Worm (Caenorhabditis elegans) whole organism, midembryonic: ENCODE results near the gene ugt-50.

ENCODE experiments used
- T22C8.4 ChIP-seq: fragments of 200-800 bp; sonication (Bioruptor generic); IDR thresholded peaks from 2 replicates; pipeline ENCODE4 v1.3.6; 2022; ENCODE audit warnings: missing genetic modification characterization, missing compliant biosample characterization
- klf-2 ChIP-seq: fragments of 200-800 bp; sonication (Bioruptor generic); conservative IDR thresholded peaks from 2 replicates; pipeline ENCODE4 v1.3.6; 2022; ENCODE audit warnings: missing genetic modification reagents, missing genetic modification characterization, missing compliant biosample characterization
- med-1 ChIP-seq: sonication (generic microtip); optimal IDR thresholded peaks from 2 replicates; lab custom pipeline; 2017; ENCODE audit warnings: missing genetic modification characterization, mild to moderate bottlenecking, missing compliant biosample characterization, antibody characterized with exemption, missing genetic modification reagents; ENCODE audit not compliant: insufficient read depth
- ref-1 ChIP-seq: fragments of 200-800 bp; sonication (Bioruptor generic); conservative IDR thresholded peaks from 2 replicates; pipeline ENCODE4 v1.3.6; 2022; ENCODE audit warnings: missing genetic modification reagents, missing genetic modification characterization, missing compliant biosample characterization
- ztf-29 ChIP-seq: fragments of 200-800 bp; sonication (Bioruptor generic); IDR thresholded peaks from 2 replicates; pipeline ENCODE4 v1.3.6; 2022; ENCODE audit warnings: missing genetic modification reagents, missing genetic modification characterization, missing compliant biosample characterization

DNA sequence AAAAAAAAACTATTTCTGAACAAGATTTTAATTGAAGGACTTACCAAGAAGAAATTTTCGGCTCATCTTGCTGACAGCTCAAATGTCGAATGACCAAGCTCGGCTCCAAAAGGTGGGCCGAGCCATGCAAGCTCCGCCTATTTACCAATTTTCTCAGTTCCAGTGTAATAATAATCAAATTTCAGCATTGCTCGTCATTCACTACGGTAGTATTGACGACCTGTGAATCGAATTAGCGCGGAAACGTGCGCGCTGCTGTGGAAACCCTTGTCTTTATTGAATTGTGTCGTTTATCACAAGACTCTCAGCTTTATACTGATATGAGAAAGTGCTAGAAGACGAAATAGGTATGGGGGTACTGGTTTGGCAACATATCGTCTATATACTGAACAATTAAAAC, 27.8 kb upstream of the ugt-50 start, which contains the start of gene nlp-76:
- TF ChIP-seq T22C8.4 (GFP tag; lab: Robert Waterston, UW) (no peak), ztf-29 (GFP tag; lab: Robert Waterston, UW) (no peak), klf-2 (GFP tag; lab: Robert Waterston, UW) (no peak), ref-1 (GFP tag; lab: Robert Waterston, UW) (no peak), med-1 (GFP tag; lab: Kevin White, UChicago) (no peak)
